Worm (Caenorhabditis elegans): ENCODE measurements around the gene Y45G12B.3.

Gene Y45G12B.3

ce11 chrV:2673807-2674206 is 22.2 kb downstream of the Y45G12B.3 start (continued):
- TF ChIP-seq pax-1 (tag; optimal IDR thresholded peaks at IDR 0.05) (no peak), elt-4 (tag; optimal IDR thresholded peaks at IDR 0.05) (no peak), ceh-9 (tag; optimal IDR thresholded peaks at IDR 0.05) (no peak), tbx-2 (tag; optimal IDR thresholded peaks at IDR 0.05) (peak; percentile 11), sdc-2 (tag; optimal IDR thresholded peaks at IDR 0.05) (peak; percentile 58), ceh-45 (GFP tag; IDR thresholded peaks at IDR 0.05) (no peak), odd-2 (tag; optimal IDR thresholded peaks at IDR 0.05) (no peak), hlh-8 (tag; optimal IDR thresholded peaks at IDR 0.05) (no peak), unc-42 (tag; optimal IDR thresholded peaks at IDR 0.05) (no peak), K02D7.2 (tag; optimal IDR thresholded peaks at IDR 0.05) (no peak), C38D4.7 (GFP tag; optimal IDR thresholded peaks at IDR 0.05) (peak; percentile 61), pag-3 (tag; optimal IDR thresholded peaks at IDR 0.05; ENCODE audit: borderline replicate concordance) (no peak), ceh-22 (tag; optimal IDR thresholded peaks at IDR 0.05) (no peak), dmd-4 (tag; optimal IDR thresholded peaks at IDR 0.05; ENCODE audit: borderline replicate concordance) (no peak), dve-1 (tag; optimal IDR thresholded peaks at IDR 0.05) (no peak), pat-9 (tag; optimal IDR thresholded peaks at IDR 0.05) (peak; percentile 17), tbx-7 (tag; optimal IDR thresholded peaks at IDR 0.05) (no peak), nfya-1 (tag; optimal IDR thresholded peaks at IDR 0.05) (peak; percentile 60), hlh-6 (tag; optimal IDR thresholded peaks at IDR 0.05) (peak; percentile 45), gmeb-2 (tag; optimal IDR thresholded peaks at IDR 0.05) (peak; percentile 69), madf-2 (tag; optimal IDR thresholded peaks at IDR 0.05) (no peak), Y22D7AL.16 (tag; optimal IDR thresholded peaks at IDR 0.05) (no peak), unc-3 (GFP tag; conservative IDR thresholded peaks at IDR 0.05) (no peak), unc-3 (tag; optimal IDR thresholded peaks at IDR 0.05) (peak; percentile 23), npax-4 (tag; optimal IDR thresholded peaks at IDR 0.05) (no peak), ahr-1 (tag; optimal IDR thresholded peaks at IDR 0.05) (peak; percentile 41), ceh-30 (tag; optimal IDR thresholded peaks at IDR 0.05) (no peak)

ce11 chrV:2672603-2673002 is 23.5 kb downstream of the Y45G12B.3 start, which contains the start of gene W02G9.3:
W02G9.3 (plus strand) TSS chrV:2672986.
- TF ChIP-seq fax-1 (tag; optimal IDR thresholded peaks at IDR 0.05): no peak
- TF ChIP-seq ztf-16 (tag; optimal IDR thresholded peaks at IDR 0.05): no peak
- TF ChIP-seq elt-2 (tag; optimal IDR thresholded peaks at IDR 0.05): peak; percentile 17
- TF ChIP-seq nfya-1 (tag; optimal IDR thresholded peaks at IDR 0.05): peak; percentile 48
- no peak for TF ChIP-seq odd-2 (tag; optimal IDR thresholded peaks at IDR 0.05)
- peak; percentile 51 for TF ChIP-seq ttx-3 (tag; optimal IDR thresholded peaks at IDR 0.05)
- no peak for TF ChIP-seq sox-4 (tag; optimal IDR thresholded peaks at IDR 0.05)
- peak; percentile 25 for TF ChIP-seq zip-5 (tag; optimal IDR thresholded peaks at IDR 0.05)
- no peak for TF ChIP-seq ceh-6 (GFP tag; optimal IDR thresholded peaks at IDR 0.05)
- TF ChIP-seq C38D4.7 (GFP tag; optimal IDR thresholded peaks at IDR 0.05): no peak
- peak; percentile 92 for TF ChIP-seq ceh-14 (tag; optimal IDR thresholded peaks at IDR 0.05)
- TF ChIP-seq unc-3 (GFP tag; conservative IDR thresholded peaks at IDR 0.05): no peak
- no peak for TF ChIP-seq unc-3 (tag; optimal IDR thresholded peaks at IDR 0.05)
- peak; percentile 85 for TF ChIP-seq unc-42 (tag; optimal IDR thresholded peaks at IDR 0.05)
- TF ChIP-seq ceh-18 (tag; optimal IDR thresholded peaks at IDR 0.05): peak; percentile 46
- TF ChIP-seq unc-55 (GFP tag; optimal IDR thresholded peaks at IDR 0.05): peak; percentile 13
- TF ChIP-seq elt-4 (tag; optimal IDR thresholded peaks at IDR 0.05): no peak
- no peak for TF ChIP-seq mec-3 (tag; optimal IDR thresholded peaks at IDR 0.05; ENCODE audit: borderline replicate concordance)
- TF ChIP-seq lin-11 (tag; optimal IDR thresholded peaks at IDR 0.05): no peak
- no peak for TF ChIP-seq lim-6 (tag; optimal IDR thresholded peaks at IDR 0.05)
- TF ChIP-seq sox-2 (GFP tag; IDR thresholded peaks at IDR 0.05): no peak
- peak; percentile 51 for TF ChIP-seq ceh-2 (tag; optimal IDR thresholded peaks at IDR 0.05)
- no peak for TF ChIP-seq che-1 (tag; optimal IDR thresholded peaks at IDR 0.05)
- peak; percentile 80 for TF ChIP-seq ceh-31 (tag; optimal IDR thresholded peaks at IDR 0.05)
- TF ChIP-seq ets-4 (tag; optimal IDR thresholded peaks at IDR 0.05): peak; percentile 39
- TF ChIP-seq ceh-30 (tag; optimal IDR thresholded peaks at IDR 0.05): no peak
- TF ChIP-seq ref-2 (tag; optimal IDR thresholded peaks at IDR 0.05): no peak
- no peak for TF ChIP-seq eyg-1 (tag; optimal IDR thresholded peaks at IDR 0.05)
- TF ChIP-seq hlh-13 (GFP tag; optimal IDR thresholded peaks at IDR 0.05): no peak
- TF ChIP-seq F13H6.1 (tag; optimal IDR thresholded peaks at IDR 0.05): no peak
- TF ChIP-seq tbx-2 (tag; optimal IDR thresholded peaks at IDR 0.05): peak; percentile 45
- TF ChIP-seq ceh-22 (tag; optimal IDR thresholded peaks at IDR 0.05): no peak
- TF ChIP-seq dmd-4 (tag; optimal IDR thresholded peaks at IDR 0.05; ENCODE audit: borderline replicate concordance): peak; percentile 6
